Worm (Caenorhabditis elegans) whole organism, L4/young adult: ENCODE data around the gene bre-3.
"Not testable (repeated sequence)": the region's sequence is repeated elsewhere in the genome, so short reads cannot be mapped to it uniquely, and the experiment has no call there.

ENCODE experiments used
- W03F9.2 ChIP-seq: fragments of 150-350 bp; optimal IDR thresholded peaks from 2 replicates; lab custom pipeline; 2014; ENCODE audit warnings: missing biosample characterization, missing genetic modification characterization
- dao-5 ChIP-seq: sonication (generic microtip); optimal IDR thresholded peaks from 2 replicates; lab custom pipeline; 2016; ENCODE audit warnings: missing genotype, missing genetic modification characterization, moderate library complexity, missing compliant biosample characterization
- him-1 ChIP-seq: sonication (generic microtip); optimal IDR thresholded peaks from 2 replicates; lab custom pipeline; 2016; ENCODE audit warnings: missing genotype, missing genetic modification reagents, missing genetic modification characterization, missing compliant biosample characterization

bre-3 gene

DNA sequence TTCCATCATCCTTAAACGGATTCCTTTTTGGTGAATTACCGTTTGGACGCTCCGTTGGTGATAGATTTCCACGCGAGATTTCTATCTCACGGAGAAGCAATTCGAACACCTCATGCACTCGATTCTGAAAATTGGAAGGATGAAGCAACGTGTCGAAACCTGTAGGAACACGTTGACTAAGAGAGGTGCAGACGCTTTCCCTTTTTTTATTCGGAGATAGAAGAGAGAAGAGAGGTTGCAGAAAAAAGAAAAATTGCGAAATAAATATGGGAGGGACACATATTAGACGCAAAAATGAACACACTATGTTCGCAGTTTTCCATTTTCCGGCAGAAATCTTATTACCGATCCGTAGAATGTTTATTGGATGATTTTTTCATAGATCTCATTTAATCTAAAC is 30.5 kb downstream of the bre-3 start:
- TF ChIP-seq dao-5 (tag; lab: Kevin White, UChicago) (no peak), him-1 (tag; lab: Kevin White, UChicago) (no peak), W03F9.2 (tag; lab: Kevin White, UChicago) (no peak)

DNA sequence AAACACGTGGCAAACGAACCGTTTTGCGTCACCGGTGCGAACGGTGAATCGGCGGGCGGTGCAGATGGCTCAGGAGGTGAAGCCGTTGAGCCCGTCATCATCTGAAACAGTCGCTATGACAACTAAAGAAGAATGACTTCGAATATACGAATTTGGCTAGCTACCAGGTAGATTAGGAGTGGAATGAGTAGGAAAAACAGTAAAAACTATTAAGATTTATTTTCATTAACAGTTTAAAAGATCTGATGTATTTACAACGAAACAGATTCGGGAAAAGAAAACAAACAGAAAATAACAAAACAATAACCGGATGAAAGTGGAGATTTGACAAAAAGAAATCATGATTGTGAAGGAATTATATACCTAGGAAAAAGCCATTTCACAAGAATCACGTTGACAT is 31.3 kb downstream of the bre-3 start, which contains the start of gene F54C8.7:
Gene F54C8.7, minus strand, starts transcription at position 101 of the 400 bp plus-strand sequence.
- TF ChIP-seq W03F9.2 (tag; lab: Kevin White, UChicago) (no peak), dao-5 (tag; lab: Kevin White, UChicago) (no peak), him-1 (tag; lab: Kevin White, UChicago) (no peak)

DNA sequence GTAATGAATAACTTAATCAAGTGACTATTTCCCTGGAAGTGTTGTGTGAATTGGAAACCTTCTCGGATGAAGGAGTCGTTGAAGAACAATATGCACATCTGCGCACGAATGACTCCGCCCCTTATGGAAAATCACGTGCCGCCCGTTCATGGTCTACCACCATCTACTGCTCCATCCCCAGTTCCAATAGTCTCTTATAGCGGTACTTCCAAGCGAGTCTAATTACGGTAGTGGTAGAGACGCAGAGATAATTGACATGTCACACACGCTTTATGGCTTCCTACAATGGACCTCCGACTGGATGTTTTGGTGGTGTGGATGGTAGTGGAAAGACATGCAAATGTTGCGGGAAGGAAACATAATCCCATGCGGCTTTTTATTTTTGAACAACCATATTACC is 34.3 kb downstream of the bre-3 start:
- no peak for TF ChIP-seq dao-5 (tag; lab: Kevin White, UChicago)
- no peak for TF ChIP-seq W03F9.2 (tag; lab: Kevin White, UChicago)
- TF ChIP-seq him-1 (tag; lab: Kevin White, UChicago): no peak

DNA sequence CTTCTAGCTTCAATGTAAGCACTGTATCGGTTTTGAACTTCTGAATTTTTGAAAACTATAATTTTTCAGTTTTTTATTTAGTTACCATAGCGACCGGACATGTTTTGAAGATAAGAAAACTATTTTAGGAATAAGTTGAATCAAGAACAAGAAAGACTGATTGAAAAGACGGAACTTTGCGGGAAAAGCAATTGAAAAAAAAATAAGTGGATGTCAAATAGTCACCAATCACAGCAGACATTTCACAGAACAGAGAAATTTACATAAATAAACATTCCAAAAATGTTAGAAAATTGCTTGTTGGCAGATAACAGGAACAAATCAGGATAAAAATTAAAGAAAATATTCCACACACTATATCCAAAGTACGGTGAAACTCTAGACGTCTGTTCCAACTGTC is 35.4 kb downstream of the bre-3 start, which contains the start of gene F54C8.6:
Gene F54C8.6, minus strand, starts transcription at position 101 of the 400 bp plus-strand sequence.
- TF ChIP-seq dao-5 (tag; lab: Kevin White, UChicago) (no peak), him-1 (tag; lab: Kevin White, UChicago) (no peak), W03F9.2 (tag; lab: Kevin White, UChicago) (no peak)

DNA sequence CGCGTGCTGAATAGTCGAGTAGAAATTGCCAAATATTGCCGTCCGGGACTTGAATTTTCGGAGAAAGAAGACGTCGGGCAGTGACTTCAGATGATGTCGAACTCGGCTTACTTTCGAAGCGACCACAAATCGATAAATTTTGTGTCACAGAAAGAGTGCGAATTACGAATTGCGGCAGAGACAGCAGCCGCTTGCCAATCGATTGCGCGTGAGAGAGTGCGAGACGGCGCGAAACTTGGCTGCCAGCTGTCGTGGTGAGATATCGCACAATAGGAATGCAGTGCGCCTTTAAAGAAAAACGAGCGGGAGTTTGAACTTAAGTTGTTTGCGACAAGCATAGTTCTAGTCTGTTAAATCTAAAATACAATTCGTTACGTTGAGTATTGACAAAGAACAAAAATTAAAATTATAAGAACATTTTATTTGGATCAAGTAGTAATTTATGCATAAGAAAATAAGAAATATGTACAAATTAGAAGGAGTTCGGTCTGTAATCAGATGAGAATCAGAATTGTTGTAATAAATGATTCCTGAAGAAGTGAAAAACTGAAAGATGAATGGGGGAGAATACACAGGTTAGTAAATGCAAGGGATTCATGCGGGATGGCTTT is 41.8 kb downstream of the bre-3 start, which contains the start of gene pir-2:
Gene pir-2, minus strand, starts transcription at position 218 of the 611 bp plus-strand sequence.
- TF ChIP-seq him-1 (tag; lab: Kevin White, UChicago) (no peak), W03F9.2 (tag; lab: Kevin White, UChicago) (peak; percentile 52)

DNA sequence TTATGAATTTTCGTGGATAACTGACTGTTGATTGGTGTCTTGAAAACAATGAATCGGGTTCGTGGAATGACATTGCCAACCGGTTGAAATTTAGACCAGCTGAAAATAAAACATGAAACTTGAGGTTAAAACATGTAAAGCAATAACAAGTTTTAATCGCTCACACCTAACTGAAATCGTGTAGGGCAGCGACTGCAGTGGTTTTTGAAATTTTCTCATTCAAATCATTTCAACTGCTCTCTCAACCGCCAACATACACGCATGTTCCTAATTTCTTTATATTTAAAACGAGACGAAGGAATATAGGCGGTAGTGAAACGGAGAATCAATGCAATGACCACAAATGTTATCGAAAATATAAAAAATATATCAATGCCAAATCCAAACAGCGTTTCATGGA is 42.4 kb downstream of the bre-3 start:
- TF ChIP-seq dao-5 (tag; lab: Kevin White, UChicago) (no peak), W03F9.2 (tag; lab: Kevin White, UChicago) (no peak), him-1 (tag; lab: Kevin White, UChicago) (no peak)

DNA sequence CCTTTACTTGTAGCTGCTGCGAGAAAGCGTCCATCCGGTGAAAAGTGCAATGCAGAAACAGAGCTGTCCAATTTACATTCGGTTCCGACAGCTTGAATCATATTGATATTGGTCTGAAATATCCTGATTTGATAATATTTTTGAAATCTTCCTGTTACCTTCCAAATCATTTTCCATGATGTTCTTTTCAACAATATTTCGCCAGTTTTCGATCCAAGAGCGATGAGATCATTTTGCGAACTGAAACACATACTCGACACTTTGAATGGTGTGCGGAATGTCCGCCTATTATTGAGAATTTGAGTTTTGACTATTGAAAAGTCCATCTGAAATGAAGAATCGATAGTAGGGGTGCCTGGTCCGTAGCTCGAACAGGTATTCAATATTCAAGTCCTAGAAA is 44.1 kb downstream of the bre-3 start, which contains the start of gene emb-30:
Gene emb-30, minus strand, starts transcription at position 328 of the 400 bp plus-strand sequence.
- TF ChIP-seq dao-5 (tag; lab: Kevin White, UChicago) (no peak), him-1 (tag; lab: Kevin White, UChicago) (no peak), W03F9.2 (tag; lab: Kevin White, UChicago) (no peak)

DNA sequence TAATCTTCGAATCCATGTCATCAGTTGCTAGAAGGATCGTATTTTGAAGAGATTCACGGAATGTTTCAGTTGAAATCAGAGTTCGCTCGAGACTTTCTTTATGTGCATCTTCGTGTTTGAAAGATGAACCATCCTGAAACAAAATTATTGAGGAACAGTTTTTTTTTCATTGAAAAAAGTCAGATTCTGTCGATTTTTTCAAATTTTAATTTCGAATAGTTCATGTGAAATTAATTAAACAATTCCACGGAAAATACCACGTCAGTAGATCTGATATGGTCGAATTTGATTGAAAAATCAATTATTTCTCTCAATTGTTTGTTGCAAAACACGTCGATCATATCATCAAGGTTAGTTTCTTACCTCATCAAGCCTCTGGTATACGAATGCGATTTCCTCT is 45.9 kb downstream of the bre-3 start, which contains the start of gene F54C8.1:
Gene F54C8.1, plus strand, starts transcription at position 301 of the 400 bp plus-strand sequence.
- TF ChIP-seq him-1 (tag; lab: Kevin White, UChicago) (no peak), W03F9.2 (tag; lab: Kevin White, UChicago) (no peak), dao-5 (tag; lab: Kevin White, UChicago) (no peak)

DNA sequence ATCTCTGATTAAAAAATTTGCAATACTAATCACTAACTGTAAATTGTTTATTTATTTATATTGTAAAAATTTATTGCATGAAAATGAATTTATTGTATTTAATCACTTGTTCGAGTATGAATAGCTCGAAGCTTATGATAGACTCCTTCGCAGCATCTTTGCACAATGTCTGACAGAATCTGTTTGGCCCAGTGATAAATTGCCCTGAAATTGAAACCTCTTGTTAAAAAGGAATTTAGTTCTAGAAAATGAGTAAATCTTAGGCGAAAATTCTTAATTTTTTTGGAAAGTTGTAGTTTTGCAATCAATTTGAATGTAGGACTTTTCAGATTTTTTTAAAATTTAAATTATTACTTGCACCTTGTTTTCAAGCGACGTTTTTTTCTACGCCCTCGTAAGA is 50.3 kb downstream of the bre-3 start:
- TF ChIP-seq dao-5 (tag; lab: Kevin White, UChicago) (no peak), W03F9.2 (tag; lab: Kevin White, UChicago) (no peak), him-1 (tag; lab: Kevin White, UChicago) (no peak)

DNA sequence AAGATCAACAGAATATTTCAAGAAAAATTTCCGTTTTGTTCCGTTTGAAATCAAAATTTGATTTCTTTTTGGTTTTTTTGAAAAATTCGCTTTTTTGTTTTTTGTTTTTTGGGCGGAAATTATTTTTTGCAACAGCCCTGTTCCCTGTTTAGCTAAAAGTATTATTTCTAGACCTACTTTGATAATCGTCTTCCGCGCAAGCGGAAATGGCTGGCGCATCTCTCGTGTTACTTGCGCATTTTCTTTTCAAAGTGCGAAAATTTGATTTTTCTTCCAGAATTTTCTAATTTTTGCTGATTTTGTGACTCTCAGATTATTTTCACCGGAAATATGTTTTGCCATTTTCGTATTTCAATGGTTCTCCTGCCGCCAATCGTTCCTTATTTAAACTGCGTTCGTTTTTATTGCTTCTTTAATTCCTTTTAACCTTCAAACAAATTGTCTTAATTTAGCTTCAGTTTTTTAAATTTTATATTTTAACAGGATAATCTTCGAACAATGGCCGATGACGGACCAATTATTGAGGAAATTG is 51.6 kb downstream of the bre-3 start, which contains the start of gene cpar-1:
Gene cpar-1, plus strand, starts transcription at position 482 of the 532 bp plus-strand sequence.
- TF ChIP-seq dao-5 (tag; lab: Kevin White, UChicago) (no peak), W03F9.2 (tag; lab: Kevin White, UChicago) (no peak), him-1 (tag; lab: Kevin White, UChicago) (no peak)

DNA sequence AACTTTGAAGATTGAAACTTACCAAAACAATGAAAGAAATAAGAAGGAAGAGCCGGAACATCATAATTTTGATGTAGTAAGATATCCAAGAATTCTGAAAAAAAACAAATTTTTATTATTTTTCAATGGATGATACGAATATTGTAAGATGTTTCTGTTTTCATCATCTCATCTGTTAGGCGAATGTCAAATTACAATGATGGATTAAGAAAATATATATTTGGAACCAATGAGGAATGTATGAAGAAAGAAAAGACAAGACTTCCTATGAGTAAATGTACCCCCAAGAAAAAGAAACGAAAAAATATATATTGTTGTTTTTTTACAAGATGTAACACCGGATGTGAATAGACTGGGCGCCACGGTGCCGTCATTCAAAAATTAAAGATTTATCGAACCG is 59.0 kb downstream of the bre-3 start, which contains the start of gene T26G10.5:
Gene T26G10.5, minus strand, starts transcription at position 101 of the 400 bp plus-strand sequence.
- TF ChIP-seq dao-5 (tag; lab: Kevin White, UChicago) (no peak), him-1 (tag; lab: Kevin White, UChicago) (no peak), W03F9.2 (tag; lab: Kevin White, UChicago) (no peak)

DNA sequence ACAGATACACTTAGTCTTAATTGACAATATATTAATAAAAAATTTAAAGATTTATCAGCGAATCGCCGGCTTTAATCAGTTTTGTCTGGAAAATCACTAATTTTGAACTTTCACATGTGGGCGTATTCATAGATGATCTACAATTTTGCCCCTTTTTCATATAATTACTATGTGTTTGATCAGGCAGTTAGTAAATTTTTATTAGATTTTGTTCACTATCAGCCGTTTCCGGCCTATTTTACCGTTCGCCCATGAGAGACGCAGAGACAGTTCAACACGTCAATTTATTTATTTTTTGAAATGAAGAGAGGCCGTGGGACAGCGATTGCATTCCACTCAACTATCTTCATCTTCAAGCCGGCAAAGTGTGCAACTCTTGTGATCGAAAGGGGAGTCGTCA is 65.0 kb downstream of the bre-3 start, which contains the start of gene T26G10.4:
Gene T26G10.4, plus strand, starts transcription at position 301 of the 400 bp plus-strand sequence.
- not testable (repeated sequence) for TF ChIP-seq dao-5, him-1, W03F9.2 (tag; lab: Kevin White, UChicago)
